4 fruit fly cellular contexts compared by ENCODE assay signal in the genomic region with DNA sequence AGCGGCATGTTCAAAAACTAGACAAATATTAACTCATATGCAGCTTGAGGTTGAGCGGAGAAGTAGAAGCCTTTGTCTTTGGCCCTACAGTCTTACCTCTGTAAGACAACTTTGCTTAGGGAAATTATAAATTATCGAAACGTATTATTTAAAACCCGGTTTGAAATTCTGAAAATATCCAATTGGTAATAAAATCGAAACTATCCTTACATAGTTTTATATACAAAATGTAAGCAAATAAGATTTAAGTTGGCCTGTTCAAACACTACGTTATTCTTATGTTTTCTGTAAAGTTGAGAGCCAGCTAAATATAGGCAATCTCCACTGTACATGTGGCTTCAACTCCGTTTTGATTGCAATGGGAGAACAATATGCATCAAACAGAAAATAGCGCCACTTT.
TF ChIP-seq lines count a peak whose summit lies in the region.

No protein-coding gene starts in this region.

- no peak for TF ChIP-seq CTCF in whole organism, embryonic (GFP tag; optimal IDR thresholded peaks at IDR 0.05; lab: Kevin White, UChicago)

TF ChIP-seq in whole organism, embryonic, 481 proteins besides CTCF, POLR2A, EP300 and RAD21:
- TF ChIP-seq gem (tag; optimal IDR thresholded peaks at IDR 0.05; lab: Kevin White, UChicago) (peak; percentile 28), CG3163 (GFP tag; optimal IDR thresholded peaks at IDR 0.05; lab: Kevin White, UChicago) (no peak), CG17912 (GFP tag; optimal IDR thresholded peaks at IDR 0.05; lab: Kevin White, UChicago) (no peak), Eip74EF (GFP tag; optimal IDR thresholded peaks at IDR 0.05; lab: Kevin White, UChicago) (no peak), HmgZ (tag; optimal IDR thresholded peaks at IDR 0.05; lab: Kevin White, UChicago) (no peak), tin (GFP tag; optimal IDR thresholded peaks at IDR 0.05; lab: Kevin White, UChicago) (peak; percentile 2), grau (tag; optimal IDR thresholded peaks at IDR 0.05; lab: Kevin White, UChicago) (peak; percentile 73), CG2712 (tag; optimal IDR thresholded peaks at IDR 0.05; lab: Kevin White, UChicago) (peak; percentile 23), CG7839 (tag; optimal IDR thresholded peaks at IDR 0.05; lab: Kevin White, UChicago) (peak; percentile 2), unpg (GFP tag; optimal IDR thresholded peaks at IDR 0.05; lab: Kevin White, UChicago) (no peak), crol (GFP tag; IDR thresholded peaks at IDR 0.05; lab: Robert Waterston, UW) (no peak), CG2889 (GFP tag; IDR thresholded peaks at IDR 0.05; lab: Robert Waterston, UW) (no peak), CG2129 (GFP tag; IDR thresholded peaks at IDR 0.05; lab: Robert Waterston, UW; ENCODE audit: partially characterized antibody) (no peak), crp (GFP tag; optimal IDR thresholded peaks at IDR 0.05; lab: Kevin White, UChicago) (no peak), Drgx (GFP tag; IDR thresholded peaks at IDR 0.05; lab: Robert Waterston, UW) (peak; percentile 45; the same call in 1 of the 2 replicates), Ets65A (GFP tag; lab: Kevin White, UChicago) (peak; percentile 62), CG11504 (tag; optimal IDR thresholded peaks at IDR 0.05; lab: Kevin White, UChicago) (peak; percentile 20), CG10147 (GFP tag; optimal IDR thresholded peaks at IDR 0.05; lab: Kevin White, UChicago) (no peak)

TF ChIP-seq in whole organism, prepupa, 60 proteins besides CTCF, POLR2A, EP300 and RAD21 (continues in another document):
- peak; percentile 50 for TF ChIP-seq dsx (GFP tag; optimal IDR thresholded peaks at IDR 0.05; lab: Kevin White, UChicago; ENCODE audit: poor library complexity, severe bottlenecking)
- peak in 1 of 2 experiments; percentile 31 for TF ChIP-seq salr (GFP tag; optimal IDR thresholded peaks at IDR 0.05; lab: Kevin White, UChicago)
- no peak for TF ChIP-seq Lpt (GFP tag; optimal IDR thresholded peaks at IDR 0.05; lab: Kevin White, UChicago)
- no peak for TF ChIP-seq CG31627 (GFP tag; optimal IDR thresholded peaks at IDR 0.05; lab: Kevin White, UChicago)
- TF ChIP-seq Ets96B (tag; optimal IDR thresholded peaks at IDR 0.05; lab: Kevin White, UChicago), result peak; percentile 67
- no peak for TF ChIP-seq fkh (GFP tag; optimal IDR thresholded peaks at IDR 0.05; lab: Kevin White, UChicago)
- no peak for TF ChIP-seq Sox15 (GFP tag; optimal IDR thresholded peaks at IDR 0.05; lab: Kevin White, UChicago)
- TF ChIP-seq CG9139 (GFP tag; optimal IDR thresholded peaks at IDR 0.05; lab: Kevin White, UChicago), result no peak
- 0 out of 3 replicates have a peak, but pooled peaks have one; percentile 28 for TF ChIP-seq eg (GFP tag; IDR thresholded peaks at IDR 0.05; lab: Robert Waterston, UW)
- peak; percentile 39 for TF ChIP-seq pdm3 (GFP tag; optimal IDR thresholded peaks at IDR 0.05; lab: Kevin White, UChicago)
- TF ChIP-seq spab (GFP tag; optimal IDR thresholded peaks at IDR 0.05; lab: Kevin White, UChicago), result peak; percentile 24
- peak; percentile 15 for TF ChIP-seq lz (GFP tag; optimal IDR thresholded peaks at IDR 0.05; lab: Kevin White, UChicago)
- no peak for TF ChIP-seq CG11294 (GFP tag; IDR thresholded peaks at IDR 0.05; lab: Robert Waterston, UW)
- TF ChIP-seq achi (GFP tag; optimal IDR thresholded peaks at IDR 0.05; lab: Kevin White, UChicago), result peak; percentile 42
- TF ChIP-seq CG6163 (GFP tag; IDR thresholded peaks at IDR 0.05; lab: Robert Waterston, UW), result no peak
- TF ChIP-seq CG3919 (GFP tag; optimal IDR thresholded peaks at IDR 0.05; lab: Kevin White, UChicago), result no peak
- no peak for TF ChIP-seq Hr38 (GFP tag; optimal IDR thresholded peaks at IDR 0.05; lab: Kevin White, UChicago)
- no peak for TF ChIP-seq Ets21C (GFP tag; optimal IDR thresholded peaks at IDR 0.05; lab: Kevin White, UChicago)
- peak; percentile 75 for TF ChIP-seq Eip78C (GFP tag; lab: Kevin White, UChicago)
- peak; percentile 39 for TF ChIP-seq acj6 (GFP tag; optimal IDR thresholded peaks at IDR 0.05; lab: Kevin White, UChicago)
- TF ChIP-seq CG8319 (GFP tag; optimal IDR thresholded peaks at IDR 0.05; lab: Kevin White, UChicago), result no peak
- no peak for TF ChIP-seq Gug (GFP tag; IDR thresholded peaks at IDR 0.05; lab: Robert Waterston, UW)
- TF ChIP-seq ss (GFP tag; optimal IDR thresholded peaks at IDR 0.05; lab: Kevin White, UChicago), result peak; percentile 23 to 62
- TF ChIP-seq CG3032 (tag; optimal IDR thresholded peaks at IDR 0.05; lab: Kevin White, UChicago), result peak; percentile 64

TF ChIP-seq in whole organism, pupa, 21 proteins besides CTCF, POLR2A, EP300 and RAD21:
- TF ChIP-seq CG13204 (GFP tag; optimal IDR thresholded peaks at IDR 0.05; lab: Kevin White, UChicago) (no peak), CG32121 (GFP tag; IDR thresholded peaks at IDR 0.05; lab: Robert Waterston, UW) (no peak), CG9948 (tag; optimal IDR thresholded peaks at IDR 0.05; lab: Kevin White, UChicago) (peak; percentile 64), CG12605 (GFP tag; IDR thresholded peaks at IDR 0.05; lab: Robert Waterston, UW) (0 out of 2 replicates have a peak, but pooled peaks have one; percentile 14), CG17806 (tag; optimal IDR thresholded peaks at IDR 0.05; lab: Kevin White, UChicago) (peak; percentile 55), CG8301 (tag; optimal IDR thresholded peaks at IDR 0.05; lab: Kevin White, UChicago) (peak; percentile 55), CG8159 (tag; optimal IDR thresholded peaks at IDR 0.05; lab: Kevin White, UChicago) (peak; percentile 74), rn (GFP tag; IDR thresholded peaks at IDR 0.05; lab: Robert Waterston, UW) (no peak), Pif1A (GFP tag; optimal IDR thresholded peaks at IDR 0.05; lab: Kevin White, UChicago) (peak; percentile 46), CG4496 (GFP tag; IDR thresholded peaks at IDR 0.05; lab: Robert Waterston, UW) (peak; percentile 41; the same call in 1 of the 3 replicates), CG14655 (GFP tag; optimal IDR thresholded peaks at IDR 0.05; lab: Kevin White, UChicago) (peak; percentile 60), CG15710 (tag; optimal IDR thresholded peaks at IDR 0.05; lab: Kevin White, UChicago) (peak; percentile 71), Snoo (tag; optimal IDR thresholded peaks at IDR 0.05; lab: Kevin White, UChicago) (peak; percentile 1)

TF ChIP-seq in whole organism, wandering third instar larva, 38 proteins besides CTCF, POLR2A, EP300 and RAD21:
- TF ChIP-seq jim (GFP tag; optimal IDR thresholded peaks at IDR 0.05; lab: Kevin White, UChicago), result no peak
- peak; percentile 30 for TF ChIP-seq HLH106 (tag; optimal IDR thresholded peaks at IDR 0.05; lab: Kevin White, UChicago)
- peak in 1 of 2 experiments; percentile 23 for TF ChIP-seq foxo (GFP tag; optimal IDR thresholded peaks at IDR 0.05; lab: Kevin White, UChicago)

Comparison
In these comparisons a context has a peak if more than half of its experiments do, and no peak if none do; other contexts are left out.
1. Of the 7 proteins assayed by ChIP-seq in both whole organism, embryonic and whole organism, prepupa: peak only in whole organism, embryonic: none; only in whole organism, prepupa: CG16779 and Hr39; in both: none; in neither: 5.